Fruit fly (Drosophila melanogaster) whole organism, wandering third instar larva: Measurements from ENCODE around the gene CG42268.

Experiments used
- Abd-B ChIP-seq: fragments of >200 bp; optimal IDR thresholded peaks from 2 replicates; lab custom pipeline; 2017; ENCODE audit warnings: missing biosample characterization, missing genetic modification characterization
- CG32264 ChIP-seq: fragments of 200-800 bp; sonication (Bioruptor generic); optimal IDR thresholded peaks from 2 replicates; lab custom pipeline; 2016; ENCODE audit warnings: missing biosample characterization, missing genetic modification characterization
- CG9705 ChIP-seq: fragments of 200-800 bp; sonication (Bioruptor generic); optimal IDR thresholded peaks from 2 replicates; lab custom pipeline; 2018; ENCODE audit warnings: missing biosample characterization, mild to moderate bottlenecking, missing genetic modification characterization
- CrebA ChIP-seq: fragments of 200-800 bp; sonication (Bioruptor generic); optimal IDR thresholded peaks from 2 replicates; lab custom pipeline; 2016; ENCODE audit warnings: missing biosample characterization, mild to moderate bottlenecking, missing genetic modification characterization, borderline replicate concordance
- Dfd ChIP-seq: fragments of >200 bp; optimal IDR thresholded peaks from 2 replicates; lab custom pipeline; 2017; ENCODE audit warnings: missing biosample characterization, missing genetic modification characterization
- Dif ChIP-seq: fragments of 200-275, 200-300 bp; sonication (Bioruptor generic); optimal IDR thresholded peaks from 2 replicates; lab custom pipeline; 2018; ENCODE audit warnings: missing biosample characterization, missing genetic modification characterization; ENCODE audit not compliant: partially characterized antibody
- HLH106 ChIP-seq: fragments of 200-800 bp; optimal IDR thresholded peaks from 3 replicates; lab custom pipeline; 2019; ENCODE audit warnings: missing biosample characterization, mild to moderate bottlenecking, missing genetic modification characterization, moderate library complexity
- Hnf4 ChIP-seq: fragments of 200-800 bp; sonication (Bioruptor generic); optimal IDR thresholded peaks from 2 replicates; lab custom pipeline; 2016; ENCODE audit warnings: missing biosample characterization, mild to moderate bottlenecking, missing genetic modification characterization
- Jra ChIP-seq: sonication (Bioruptor generic); optimal IDR thresholded peaks from 2 replicates; lab custom pipeline; 2016; ENCODE audit warnings: missing biosample characterization, missing genetic modification characterization
- Mio ChIP-seq: sonication (Bioruptor generic); optimal IDR thresholded peaks from 2 replicates; lab custom pipeline; 2016; ENCODE audit warnings: missing biosample characterization, missing genetic modification characterization
- Myc ChIP-seq: fragments of >200 bp; optimal IDR thresholded peaks from 2 replicates; lab custom pipeline; 2017
- N ChIP-seq: fragments of >200 bp; optimal IDR thresholded peaks from 2 replicates; lab custom pipeline; 2018; ENCODE audit warnings: missing biosample characterization, missing external identifiers, missing genetic modification characterization
- OdsH ChIP-seq: fragments of 200-800 bp; sonication (Bioruptor generic); optimal IDR thresholded peaks from 2 replicates; lab custom pipeline; 2016; ENCODE audit warnings: missing biosample characterization, mild to moderate bottlenecking, missing genetic modification characterization
- Rel ChIP-seq, 2 experiments: fragments of 200-800 bp; sonication (Bioruptor generic) in 1 of 2; optimal IDR thresholded peaks; 2 replicates in 1 of 2; 3 replicates in 1 of 2; lab custom pipeline; 2016 to 2019; ENCODE audit warnings: mild to moderate bottlenecking in 2 of 2, missing biosample characterization in 2 of 2, missing genetic modification characterization in 2 of 2, moderate library complexity in 1 of 2
- Sp1 ChIP-seq: fragments of 200-800 bp; sonication (Bioruptor generic); optimal IDR thresholded peaks from 3 replicates; lab custom pipeline; 2019; ENCODE audit warnings: missing biosample characterization, mild to moderate bottlenecking, missing genetic modification characterization, moderate library complexity
- br ChIP-seq: fragments of 200-800 bp; sonication (Bioruptor generic); optimal IDR thresholded peaks from 2 replicates; lab custom pipeline; 2016; ENCODE audit warnings: missing biosample characterization, missing genetic modification characterization
- brk ChIP-seq: fragments of 200-800 bp; sonication (Bioruptor generic); optimal IDR thresholded peaks from 2 replicates; lab custom pipeline; 2016; ENCODE audit warnings: missing biosample characterization, mild to moderate bottlenecking, missing genetic modification characterization
- dl ChIP-seq, 2 experiments: fragments of 175-275, 200-275 bp in 1 of 2; fragments of 200-275 bp in 1 of 2; sonication (Bioruptor generic); optimal IDR thresholded peaks; lab custom pipeline; 2018; ENCODE audit warnings: mild to moderate bottlenecking in 2 of 2, missing biosample characterization in 2 of 2, missing genetic modification characterization in 2 of 2, moderate library complexity in 2 of 2; ENCODE audit not compliant: partially characterized antibody in 2 of 2, insufficient read depth in 1 of 2
- dmrt93B ChIP-seq: fragments of 200-800 bp; sonication (Bioruptor generic); optimal IDR thresholded peaks from 2 replicates; lab custom pipeline; 2018; ENCODE audit warnings: missing biosample characterization, mild to moderate bottlenecking, missing genetic modification characterization
- dsf ChIP-seq: sonication (Bioruptor generic); optimal IDR thresholded peaks from 2 replicates; lab custom pipeline; 2016; ENCODE audit warnings: missing biosample characterization, missing genetic modification characterization, borderline replicate concordance
- ey ChIP-seq: fragments of 200-800 bp; sonication (Bioruptor generic); optimal IDR thresholded peaks from 2 replicates; lab custom pipeline; 2016; ENCODE audit warnings: missing biosample characterization, missing genetic modification characterization
- foxo ChIP-seq, 2 experiments: fragments of 200-800 bp; sonication (Bioruptor generic); optimal IDR thresholded peaks; 2 replicates in 1 of 2; 3 replicates in 1 of 2; lab custom pipeline; 2016 to 2017; ENCODE audit warnings: missing biosample characterization in 2 of 2, missing genetic modification characterization in 2 of 2
- fru ChIP-seq: fragments of 200-800 bp; sonication (Bioruptor generic); optimal IDR thresholded peaks from 3 replicates; lab custom pipeline; 2016; ENCODE audit warnings: missing biosample characterization, mild to moderate bottlenecking, missing genetic modification characterization
- h ChIP-seq: fragments of 200-800 bp; sonication (Bioruptor generic); optimal IDR thresholded peaks from 3 replicates; lab custom pipeline; 2016; ENCODE audit warnings: missing biosample characterization, mild to moderate bottlenecking, missing genetic modification characterization
- jim ChIP-seq: fragments of 175-275, 200-325 bp; sonication (Bioruptor generic); optimal IDR thresholded peaks from 2 replicates; lab custom pipeline; 2016; ENCODE audit warnings: missing biosample characterization, mild to moderate bottlenecking, missing genetic modification characterization
- psq ChIP-seq: fragments of 200-800 bp; sonication (Bioruptor generic); optimal IDR thresholded peaks from 3 replicates; lab custom pipeline; 2017; ENCODE audit warnings: missing biosample characterization, mild to moderate bottlenecking, missing genetic modification characterization, moderate library complexity
- rgr ChIP-seq: fragments of 200-800 bp; sonication (Bioruptor generic); optimal IDR thresholded peaks from 3 replicates; lab custom pipeline; 2016; ENCODE audit warnings: missing biosample characterization, mild to moderate bottlenecking, missing genetic modification characterization
- sage ChIP-seq: fragments of 200-800 bp; sonication (Bioruptor generic); optimal IDR thresholded peaks from 2 replicates; lab custom pipeline; 2016; ENCODE audit warnings: missing biosample characterization, mild to moderate bottlenecking, missing genetic modification characterization
- sv ChIP-seq: fragments of 200-800 bp; sonication (Bioruptor generic); optimal IDR thresholded peaks from 3 replicates; lab custom pipeline; 2016; ENCODE audit warnings: missing biosample characterization, missing genetic modification characterization
- tai ChIP-seq: sonication (Bioruptor generic); optimal IDR thresholded peaks from 2 replicates; lab custom pipeline; 2016; ENCODE audit warnings: missing biosample characterization, missing genetic modification characterization
- woc ChIP-seq: sonication (Bioruptor generic); optimal IDR thresholded peaks from 2 replicates; lab custom pipeline; 2016; ENCODE audit warnings: missing biosample characterization, mild to moderate bottlenecking, missing genetic modification characterization

CG42268 gene

dm6 chr3L:9767636-9768358 lies 7.6 kb upstream of the CG42268 start:
- TF ChIP-seq dl (GFP tag; optimal IDR thresholded peaks at IDR 0.05; lab: Kevin White, UChicago; ENCODE audit: insufficient read depth in 1 of 2, partially characterized antibody in 2 of 2), result peak in 1 of 2 experiments; percentile 5
- peak; percentile 23 for TF ChIP-seq Dif
- no peak for TF ChIP-seq ey (GFP tag; lab: Kevin White, UChicago)

- TF ChIP-seq Rel (GFP tag; optimal IDR thresholded peaks at IDR 0.05; lab: Kevin White, UChicago) (no peak), Rel (tag; optimal IDR thresholded peaks at IDR 0.05; lab: Kevin White, UChicago) (peak; percentile 76), psq (no peak)
Observed at dm6 chr3L:9766364-9766763, 6.2 kb upstream of the CG42268 start.

DNA sequence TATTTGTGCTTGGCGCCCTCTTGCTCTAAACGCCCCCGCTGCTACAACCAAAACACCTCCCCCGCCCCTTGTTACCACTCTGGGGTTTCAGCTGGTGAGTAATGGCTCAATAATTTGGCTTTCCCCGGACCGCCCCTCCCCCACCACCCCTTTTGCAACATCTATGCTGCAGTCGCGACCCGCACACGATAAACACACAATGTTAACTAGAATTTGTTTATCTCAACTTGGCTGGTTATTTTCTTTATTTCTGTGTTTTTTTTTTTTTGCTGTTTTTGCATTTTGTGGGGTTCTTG lies 5.5 kb upstream of the CG42268 start:
- TF ChIP-seq dmrt93B (no peak), CG32264 (no peak), h (GFP tag; lab: Kevin White, UChicago) (no peak), dsf (GFP tag; lab: Kevin White, UChicago) (no peak), Dfd (GFP tag; lab: Kevin White, UChicago) (no peak), HLH106 (tag; lab: Kevin White, UChicago) (no peak), foxo (GFP tag; optimal IDR thresholded peaks at IDR 0.05; lab: Kevin White, UChicago) (no peak), Myc (lab: Kevin White, UChicago) (no peak), sv (no peak), Dif (no peak), Mio (GFP tag; lab: Kevin White, UChicago) (no peak), br (no peak), Hnf4 (GFP tag; lab: Kevin White, UChicago) (no peak), fru (GFP tag; lab: Kevin White, UChicago) (no peak)
- TF ChIP-seq, all 38 proteins: peak for 0

- TF ChIP-seq Sp1 (peak; percentile 25), Dif (no peak), dl (GFP tag; optimal IDR thresholded peaks at IDR 0.05; lab: Kevin White, UChicago; ENCODE audit: insufficient read depth in 1 of 2, partially characterized antibody in 2 of 2) (no peak), h (GFP tag; lab: Kevin White, UChicago) (peak; percentile 30), fru (GFP tag; lab: Kevin White, UChicago) (peak; percentile 17), sage (GFP tag; lab: Kevin White, UChicago) (no peak), ey (GFP tag; lab: Kevin White, UChicago) (peak; percentile 1), OdsH (GFP tag; lab: Kevin White, UChicago) (peak; percentile 17), Hnf4 (GFP tag; lab: Kevin White, UChicago) (no peak), psq (peak; percentile 57), sv (no peak), HLH106 (tag; lab: Kevin White, UChicago) (peak; percentile 18), Rel (GFP tag; optimal IDR thresholded peaks at IDR 0.05; lab: Kevin White, UChicago) (no peak), Rel (tag; optimal IDR thresholded peaks at IDR 0.05; lab: Kevin White, UChicago) (peak; percentile 73), Abd-B (GFP tag; lab: Kevin White, UChicago) (no peak), CG9705 (GFP tag; lab: Kevin White, UChicago) (no peak), dmrt93B (peak; percentile 24)
- TF ChIP-seq, all 38 proteins: peak for 9
Observed at dm6 chr3L:9764915-9765709, 4.9 kb upstream of the CG42268 start.

DNA sequence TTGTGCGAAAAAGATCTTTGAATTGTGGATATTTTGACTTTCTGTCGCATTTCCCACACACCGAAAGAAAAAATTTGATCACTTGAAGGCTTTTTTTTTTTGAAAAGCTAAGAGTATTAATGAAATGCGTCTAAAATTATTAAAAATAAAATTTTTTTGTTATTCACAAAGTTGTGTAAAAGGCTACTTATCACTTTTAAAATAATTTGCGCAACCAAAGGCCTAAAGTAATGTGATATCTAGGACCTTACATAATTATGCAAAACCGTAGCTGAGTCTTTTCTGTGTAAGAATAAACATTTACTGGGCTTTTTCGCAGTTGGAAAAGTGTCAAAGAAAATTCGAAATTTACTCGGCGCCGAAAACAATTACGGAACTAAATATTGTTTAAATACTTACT lies 4.1 kb upstream of the CG42268 start:
- TF ChIP-seq sage (GFP tag; lab: Kevin White, UChicago), result no peak
- peak; percentile 11 for TF ChIP-seq rgr (GFP tag; lab: Kevin White, UChicago)
- TF ChIP-seq HLH106 (tag; lab: Kevin White, UChicago), result peak; percentile 18
- peak in 1 of 2 experiments; percentile 28 for TF ChIP-seq foxo (GFP tag; optimal IDR thresholded peaks at IDR 0.05; lab: Kevin White, UChicago)

DNA sequence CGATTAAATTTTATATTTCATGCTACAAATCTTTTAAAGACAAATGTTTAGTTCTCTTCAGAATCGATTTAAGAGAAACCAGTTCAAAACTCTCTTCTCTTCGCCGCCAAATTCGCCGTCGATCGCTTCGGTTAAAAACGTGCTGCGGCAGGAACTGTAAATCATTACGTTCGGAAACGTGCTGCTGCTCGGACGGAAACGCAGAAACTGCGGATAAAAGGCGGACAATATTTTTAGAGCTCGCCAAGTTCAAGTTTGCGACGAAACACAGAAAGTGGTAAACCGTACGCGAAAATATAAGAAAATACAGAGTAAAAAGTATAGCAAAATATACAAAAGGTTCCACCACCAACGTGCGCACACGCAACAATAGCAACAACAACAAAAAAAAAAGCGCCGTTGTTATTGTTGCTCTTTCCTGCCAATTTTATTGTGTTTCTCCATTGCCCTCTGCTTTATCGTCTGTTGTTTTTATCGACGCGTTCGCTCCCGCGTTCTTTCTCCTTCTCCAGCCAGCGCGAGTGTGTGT lies 3.3 kb upstream of the CG42268 start, which contains the start of gene Ae2:
TSS of gene Ae2 (plus strand) at position 156 of the 529 bp plus-strand sequence.
- TF ChIP-seq fru (GFP tag; lab: Kevin White, UChicago) (peak; percentile 11), dmrt93B (no peak), CrebA (GFP tag; lab: Kevin White, UChicago) (peak; percentile 15), jim (GFP tag; lab: Kevin White, UChicago) (no peak), Mio (GFP tag; lab: Kevin White, UChicago) (no peak), Hnf4 (GFP tag; lab: Kevin White, UChicago) (peak; percentile 34), N (GFP tag; lab: Kevin White, UChicago) (no peak), Dfd (GFP tag; lab: Kevin White, UChicago) (no peak), br (peak; percentile 17), brk (GFP tag; lab: Kevin White, UChicago) (no peak), h (GFP tag; lab: Kevin White, UChicago) (peak; percentile 11), rgr (GFP tag; lab: Kevin White, UChicago) (no peak), woc (GFP tag; lab: Kevin White, UChicago) (no peak), dsf (GFP tag; lab: Kevin White, UChicago) (no peak), tai (GFP tag; lab: Kevin White, UChicago) (peak; percentile 24), foxo (GFP tag; optimal IDR thresholded peaks at IDR 0.05; lab: Kevin White, UChicago) (no peak), dl (GFP tag; optimal IDR thresholded peaks at IDR 0.05; lab: Kevin White, UChicago; ENCODE audit: insufficient read depth in 1 of 2, partially characterized antibody in 2 of 2) (no peak), Rel (GFP tag; optimal IDR thresholded peaks at IDR 0.05; lab: Kevin White, UChicago) (no peak), Rel (tag; optimal IDR thresholded peaks at IDR 0.05; lab: Kevin White, UChicago) (peak; percentile 6), Abd-B (GFP tag; lab: Kevin White, UChicago) (no peak), Jra (GFP tag; lab: Kevin White, UChicago) (no peak), sage (GFP tag; lab: Kevin White, UChicago) (peak; percentile 25), Sp1 (peak; percentile 23), OdsH (GFP tag; lab: Kevin White, UChicago) (no peak), ey (GFP tag; lab: Kevin White, UChicago) (no peak), Myc (lab: Kevin White, UChicago) (no peak)
